Worm (Caenorhabditis elegans) whole organism, young adult: ENCODE data around the gene fbxb-46.

Experiments used
- F22D6.2 ChIP-seq: sonication (generic microtip); optimal IDR thresholded peaks from 2 replicates; lab custom pipeline; 2016; ENCODE audit warnings: mild to moderate bottlenecking, missing genetic modification characterization, missing compliant biosample characterization
- Y53G8AR.9 ChIP-seq: fragments of 200-800 bp; sonication (Bioruptor generic); conservative IDR thresholded peaks from 2 replicates; pipeline ENCODE4 v1.3.6; 2022; ENCODE audit warnings: missing genetic modification reagents, missing genetic modification characterization, missing compliant biosample characterization
- ama-1 ChIP-seq, 3 experiments: fragments of 150-350 bp in 1 of 3; sonication (generic microtip) in 2 of 3; optimal IDR thresholded peaks; 2 replicates each; lab custom pipeline; 2014 to 2018; ENCODE audit warnings: missing biosample characterization in 2 of 3, missing genetic modification characterization in 2 of 3, missing genetic modification reagents in 2 of 3
- dox-1 ChIP-seq: fragments of 200-800 bp; sonication (Bioruptor generic); IDR thresholded peaks from 2 replicates; pipeline ENCODE4 v1.3.6; 2022; ENCODE audit warnings: missing genetic modification reagents, missing genetic modification characterization, missing compliant biosample characterization
- hmg-1.2 ChIP-seq: fragments of 200-800 bp; sonication (Bioruptor generic); IDR thresholded peaks from 2 replicates; pipeline ENCODE4 v1.3.6; 2022; ENCODE audit warnings: missing genetic modification reagents, missing genetic modification characterization, missing compliant biosample characterization
- let-526 ChIP-seq: fragments of 200-800 bp; sonication (Bioruptor generic); IDR thresholded peaks from 2 replicates; pipeline ENCODE4 v1.3.6; 2022; ENCODE audit warnings: missing genetic modification reagents, missing genetic modification characterization, missing compliant biosample characterization
- nhr-90 ChIP-seq: sonication (generic microtip); optimal IDR thresholded peaks from 2 replicates; lab custom pipeline; 2016; ENCODE audit warnings: missing genotype, mild to moderate bottlenecking, missing genetic modification characterization, missing compliant biosample characterization
- rpc-1 ChIP-seq, 2 experiments: fragments of 150-350 bp in 1 of 2; sonication (generic microtip) in 1 of 2; optimal IDR thresholded peaks; 2 replicates each; lab custom pipeline; 2014 to 2018; ENCODE audit warnings: missing biosample characterization in 1 of 2, missing genetic modification characterization in 1 of 2, missing genetic modification reagents in 1 of 2, missing genotype in 1 of 2
- sea-2 ChIP-seq: fragments of 200-800 bp; sonication (Bioruptor generic); IDR thresholded peaks from 2 replicates; pipeline ENCODE4 v1.3.6; 2022; ENCODE audit warnings: missing genetic modification characterization, missing compliant biosample characterization
- unc-130 ChIP-seq: sonication (generic microtip); optimal IDR thresholded peaks from 2 replicates; lab custom pipeline; 2016; ENCODE audit warnings: missing genetic modification reagents, missing genetic modification characterization, missing compliant biosample characterization
- unc-62 ChIP-seq: fragments of 150-350 bp; optimal IDR thresholded peaks from 2 replicates; lab custom pipeline; 2014; ENCODE audit warnings: missing biosample characterization, missing genetic modification reagents, missing genetic modification characterization
- zim-3 ChIP-seq: sonication (generic microtip); optimal IDR thresholded peaks from 2 replicates; lab custom pipeline; 2017; ENCODE audit warnings: mild to moderate bottlenecking, missing genetic modification characterization, moderate library complexity, missing compliant biosample characterization

ce11 chrII:1537321-1537720, 33.6 kb downstream of the fbxb-46 start, which contains the start of gene fbxb-42:
- no peak for TF ChIP-seq Y53G8AR.9 (GFP tag; lab: Robert Waterston, UW)
- no peak for TF ChIP-seq unc-130 (GFP tag; lab: Kevin White, UChicago)
- TF ChIP-seq rpc-1 (optimal IDR thresholded peaks at IDR 0.05; lab: Kevin White, UChicago) = no peak
- TF ChIP-seq rpc-1 (tag; optimal IDR thresholded peaks at IDR 0.05; lab: Kevin White, UChicago) = no peak
- TF ChIP-seq ama-1 (optimal IDR thresholded peaks at IDR 0.05; lab: Kevin White, UChicago) = no peak
- TF ChIP-seq ama-1 (GFP tag; optimal IDR thresholded peaks at IDR 0.05; lab: Kevin White, UChicago) = no peak
- TF ChIP-seq nhr-90 (tag; lab: Kevin White, UChicago) = no peak
- TF ChIP-seq hmg-1.2 (GFP tag; lab: Robert Waterston, UW) = no peak
- TF ChIP-seq F22D6.2 (tag; lab: Kevin White, UChicago) = no peak
- no peak for TF ChIP-seq dox-1 (GFP tag; lab: Robert Waterston, UW)
- no peak for TF ChIP-seq let-526 (GFP tag; lab: Robert Waterston, UW)
- no peak for TF ChIP-seq zim-3 (tag; lab: Kevin White, UChicago)
- TF ChIP-seq unc-62 (GFP tag; lab: Kevin White, UChicago) = no peak
- TF ChIP-seq sea-2 (GFP tag; lab: Robert Waterston, UW) = no peak
